Fruit fly (Drosophila melanogaster): ENCODE data around the gene Mal-B2.

Mal-B2 gene

dm6 chr2L:11878812-11879328, 29.1 kb downstream of the Mal-B2 start:
- TF ChIP-seq CG14655 (GFP tag; optimal IDR thresholded peaks at IDR 0.05): no peak
- TF ChIP-seq Pif1A (GFP tag; optimal IDR thresholded peaks at IDR 0.05): no peak
- TF ChIP-seq gl (tag; optimal IDR thresholded peaks at IDR 0.05): no peak
- no peak for TF ChIP-seq D1 (tag; optimal IDR thresholded peaks at IDR 0.05)
- no peak for TF ChIP-seq EcR (GFP tag; optimal IDR thresholded peaks at IDR 0.05)
- no peak for TF ChIP-seq CG17806 (tag; optimal IDR thresholded peaks at IDR 0.05)
- no peak for TF ChIP-seq rn (GFP tag; IDR thresholded peaks at IDR 0.05)
- no peak for TF ChIP-seq Pif1B (GFP tag; optimal IDR thresholded peaks at IDR 0.05)
- TF ChIP-seq CG34367 (tag; optimal IDR thresholded peaks at IDR 0.05): no peak
- TF ChIP-seq fd96Ca (GFP tag; IDR thresholded peaks at IDR 0.05): no peak

dm6 chr2L:11893269-11893668, 43.5 kb downstream of the Mal-B2 start:
- TF ChIP-seq Pif1A (GFP tag; optimal IDR thresholded peaks at IDR 0.05) (no peak), CG12605 (GFP tag; IDR thresholded peaks at IDR 0.05) (no peak), fd96Ca (GFP tag; IDR thresholded peaks at IDR 0.05) (no peak), CG14655 (GFP tag; optimal IDR thresholded peaks at IDR 0.05) (no peak), gl (tag; optimal IDR thresholded peaks at IDR 0.05) (no peak), CG9948 (tag; optimal IDR thresholded peaks at IDR 0.05) (no peak), D1 (tag; optimal IDR thresholded peaks at IDR 0.05) (no peak), Pif1B (GFP tag; optimal IDR thresholded peaks at IDR 0.05) (no peak), CG17806 (tag; optimal IDR thresholded peaks at IDR 0.05) (no peak), CG13204 (GFP tag; optimal IDR thresholded peaks at IDR 0.05) (no peak)
